Worm (Caenorhabditis elegans) whole organism, midembryonic: ENCODE measurements around the gene vab-9.

Experiments used
- T22C8.4 ChIP-seq: fragments of 200-800 bp; sonication (Bioruptor generic); IDR thresholded peaks from 2 replicates; pipeline ENCODE4 v1.3.6; 2022; ENCODE audit warnings: missing genetic modification characterization, missing compliant biosample characterization
- cog-1 ChIP-seq: sonication (generic microtip); optimal IDR thresholded peaks from 2 replicates; lab custom pipeline; 2016; ENCODE audit warnings: missing genetic modification characterization, missing compliant biosample characterization
- flt-1 ChIP-seq: fragments of 200-800 bp; sonication (Bioruptor generic); IDR thresholded peaks from 2 replicates; pipeline ENCODE4 v1.3.6; 2022; ENCODE audit warnings: missing genetic modification characterization, missing compliant biosample characterization
- klf-2 ChIP-seq: fragments of 200-800 bp; sonication (Bioruptor generic); conservative IDR thresholded peaks from 2 replicates; pipeline ENCODE4 v1.3.6; 2022; ENCODE audit warnings: missing genetic modification reagents, missing genetic modification characterization, missing compliant biosample characterization
- med-1 ChIP-seq: sonication (generic microtip); optimal IDR thresholded peaks from 2 replicates; lab custom pipeline; 2017; ENCODE audit warnings: missing genetic modification characterization, mild to moderate bottlenecking, missing compliant biosample characterization, antibody characterized with exemption, missing genetic modification reagents; ENCODE audit not compliant: insufficient read depth
- ref-1 ChIP-seq: fragments of 200-800 bp; sonication (Bioruptor generic); conservative IDR thresholded peaks from 2 replicates; pipeline ENCODE4 v1.3.6; 2022; ENCODE audit warnings: missing genetic modification reagents, missing genetic modification characterization, missing compliant biosample characterization
- tab-1 ChIP-seq: fragments of 200-800 bp; sonication (Bioruptor generic); IDR thresholded peaks from 2 replicates; pipeline ENCODE4 v1.3.6; 2022; ENCODE audit warnings: missing genetic modification characterization, missing compliant biosample characterization
- ztf-23 ChIP-seq: fragments of 200-800 bp; sonication (Bioruptor generic); IDR thresholded peaks from 2 replicates; pipeline ENCODE4 v1.3.6; 2022; ENCODE audit warnings: missing genetic modification reagents, missing genetic modification characterization, missing compliant biosample characterization
- ztf-29 ChIP-seq: fragments of 200-800 bp; sonication (Bioruptor generic); IDR thresholded peaks from 2 replicates; pipeline ENCODE4 v1.3.6; 2022; ENCODE audit warnings: missing genetic modification reagents, missing genetic modification characterization, missing compliant biosample characterization

vab-9 gene

ce11 chrII:8612470-8612869 is 25.0 kb downstream of the vab-9 start, which contains the start of gene T22C8.1:
TSS of gene T22C8.1 (plus strand) at chrII:8612770.
- TF ChIP-seq cog-1 (tag; lab: Kevin White, UChicago), result no peak
- no peak for TF ChIP-seq ztf-29
- TF ChIP-seq ztf-23 (GFP tag; lab: Robert Waterston, UW), result no peak
- TF ChIP-seq med-1 (GFP tag; lab: Kevin White, UChicago), result no peak
- no peak for TF ChIP-seq klf-2 (GFP tag; lab: Robert Waterston, UW)

ce11 chrII:8611330-8611729 is 26.2 kb downstream of the vab-9 start:
- no peak for TF ChIP-seq tab-1

- TF ChIP-seq flt-1, result no peak
- TF ChIP-seq T22C8.4 (GFP tag; lab: Robert Waterston, UW), result no peak
- no peak for TF ChIP-seq med-1 (GFP tag; lab: Kevin White, UChicago)
- TF ChIP-seq klf-2 (GFP tag; lab: Robert Waterston, UW), result no peak
- TF ChIP-seq tab-1, result no peak
- TF ChIP-seq ref-1, result no peak
- TF ChIP-seq cog-1 (tag; lab: Kevin White, UChicago), result no peak
- no peak for TF ChIP-seq ztf-23 (GFP tag; lab: Robert Waterston, UW)
- TF ChIP-seq ztf-29, result no peak
These were observed 26.9 kb downstream of the vab-9 start for ce11 chrII:8610585-8610984.

ce11 chrII:8610085-8610484 is 27.4 kb downstream of the vab-9 start, which contains the start of gene F28C6.9:
TSS of gene F28C6.9 (minus strand) at chrII:8610185.
- TF ChIP-seq cog-1 (tag; lab: Kevin White, UChicago), result no peak
- no peak for TF ChIP-seq tab-1
- no peak for TF ChIP-seq med-1 (GFP tag; lab: Kevin White, UChicago)
- TF ChIP-seq flt-1, result no peak
- no peak for TF ChIP-seq ztf-29

- TF ChIP-seq ztf-29, result no peak
- no peak for TF ChIP-seq ref-1
- TF ChIP-seq klf-2 (GFP tag; lab: Robert Waterston, UW), result no peak
- TF ChIP-seq cog-1 (tag; lab: Kevin White, UChicago), result no peak
- no peak for TF ChIP-seq ztf-23 (GFP tag; lab: Robert Waterston, UW)
- TF ChIP-seq med-1 (GFP tag; lab: Kevin White, UChicago), result no peak
- TF ChIP-seq flt-1, result no peak
- TF ChIP-seq tab-1, result no peak
- no peak for TF ChIP-seq T22C8.4 (GFP tag; lab: Robert Waterston, UW)
These were observed 29.9 kb downstream of the vab-9 start, which contains the start of gene F28C6.10 for ce11 chrII:8607662-8608061. TSS of gene F28C6.10 (plus strand) at chrII:8607962.

- TF ChIP-seq ztf-29, result no peak
- TF ChIP-seq tab-1, result no peak
- TF ChIP-seq med-1 (GFP tag; lab: Kevin White, UChicago), result no peak
- TF ChIP-seq klf-2 (GFP tag; lab: Robert Waterston, UW), result no peak
- TF ChIP-seq flt-1, result no peak
- no peak for TF ChIP-seq T22C8.4 (GFP tag; lab: Robert Waterston, UW)
- TF ChIP-seq cog-1 (tag; lab: Kevin White, UChicago), result no peak
- TF ChIP-seq ref-1, result no peak
- TF ChIP-seq ztf-23 (GFP tag; lab: Robert Waterston, UW), result no peak
These were observed 31.0 kb downstream of the vab-9 start, which contains the start of gene F28C6.8 for ce11 chrII:8606549-8606948. TSS of gene F28C6.8 (plus strand) at chrII:8606849.

- TF ChIP-seq flt-1 (no peak), med-1 (GFP tag; lab: Kevin White, UChicago) (no peak), ztf-29 (no peak), cog-1 (tag; lab: Kevin White, UChicago) (no peak), ref-1 (no peak), ztf-23 (GFP tag; lab: Robert Waterston, UW) (no peak), klf-2 (GFP tag; lab: Robert Waterston, UW) (no peak), T22C8.4 (GFP tag; lab: Robert Waterston, UW) (no peak), tab-1 (no peak)
These were observed 33.8 kb downstream of the vab-9 start, which contains the start of gene suf-1 for ce11 chrII:8603567-8604359. TSS of gene suf-1 (plus strand) at chrII:8603846.

ce11 chrII:8602337-8602944 is 35.1 kb downstream of the vab-9 start, which contains the start of the genes cpf-1 and rpl-26:
TSS of gene cpf-1 (minus strand) at chrII:8602440.
TSS of gene rpl-26 (plus strand) at chrII:8602785.
- TF ChIP-seq ztf-23 (GFP tag; lab: Robert Waterston, UW) (no peak), ref-1 (no peak), med-1 (GFP tag; lab: Kevin White, UChicago) (no peak), klf-2 (GFP tag; lab: Robert Waterston, UW) (no peak), T22C8.4 (GFP tag; lab: Robert Waterston, UW) (no peak), ztf-29 (no peak), flt-1 (no peak), tab-1 (no peak), cog-1 (tag; lab: Kevin White, UChicago) (no peak)

ce11 chrII:8600165-8600564 is 37.4 kb downstream of the vab-9 start, which contains the start of gene pigg-1:
TSS of gene pigg-1 (minus strand) at chrII:8600265.
- TF ChIP-seq med-1 (GFP tag; lab: Kevin White, UChicago) (no peak), ztf-29 (no peak), T22C8.4 (GFP tag; lab: Robert Waterston, UW) (no peak), cog-1 (tag; lab: Kevin White, UChicago) (no peak)

ce11 chrII:8599214-8599613 is 38.3 kb downstream of the vab-9 start, which contains the start of gene F28C6.5:
TSS of gene F28C6.5 (plus strand) at chrII:8599514.
- TF ChIP-seq flt-1 (no peak), T22C8.4 (GFP tag; lab: Robert Waterston, UW) (no peak), ztf-23 (GFP tag; lab: Robert Waterston, UW) (no peak)
